Fruit fly (Drosophila melanogaster): Measurements from ENCODE around the gene CG5281.

Gene CG5281

dm6 chr3R:11458022-11458850, 22.6 kb downstream of the CG5281 start (continued):
- TF ChIP-seq lbe (GFP tag; optimal IDR thresholded peaks at IDR 0.05), result no peak
- peak; percentile 41; the same call in 1 of the 2 replicates for TF ChIP-seq ap (GFP tag; IDR thresholded peaks at IDR 0.05)
- peak; percentile 86 for TF ChIP-seq Ptx1 (GFP tag; IDR thresholded peaks at IDR 0.05)
- no peak for TF ChIP-seq sc (optimal IDR thresholded peaks at IDR 0.05)
- TF ChIP-seq sc (GFP tag; optimal IDR thresholded peaks at IDR 0.05), result no peak
- TF ChIP-seq CG5245 (GFP tag; optimal IDR thresholded peaks at IDR 0.05), result peak; percentile 56
- TF ChIP-seq CG11504 (tag; optimal IDR thresholded peaks at IDR 0.05), result peak; percentile 73
- TF ChIP-seq Awh (GFP tag; IDR thresholded peaks at IDR 0.05), result peak; percentile 73; the same call in 1 of the 2 replicates
- TF ChIP-seq Sry-δ (GFP tag; optimal IDR thresholded peaks at IDR 0.05), result peak; percentile 25
- TF ChIP-seq Ets65A (GFP tag), result peak; percentile 88
- peak; percentile 44 for TF ChIP-seq pb (GFP tag; optimal IDR thresholded peaks at IDR 0.05)
- peak; percentile 45 for TF ChIP-seq luna (GFP tag; optimal IDR thresholded peaks at IDR 0.05)
- peak; percentile 75 for TF ChIP-seq CG9932 (GFP tag; IDR thresholded peaks at IDR 0.05)
- TF ChIP-seq sug (tag; optimal IDR thresholded peaks at IDR 0.05), result peak; percentile 50
- peak; percentile 77; the same call in 2 of the 3 replicates for TF ChIP-seq so (GFP tag; IDR thresholded peaks at IDR 0.05)
- peak; percentile 47 for TF ChIP-seq bab2 (GFP tag; optimal IDR thresholded peaks at IDR 0.05)
- TF ChIP-seq Oaz (GFP tag; IDR thresholded peaks at IDR 0.05), result peak; percentile 47; the same call in 1 of the 2 replicates
- no peak for TF ChIP-seq psq (GFP tag; optimal IDR thresholded peaks at IDR 0.05)
- TF ChIP-seq CG10147 (GFP tag; optimal IDR thresholded peaks at IDR 0.05), result peak; percentile 8
- peak; percentile 79 for TF ChIP-seq CG2678 (tag; optimal IDR thresholded peaks at IDR 0.05)
- TF ChIP-seq Oli (tag; optimal IDR thresholded peaks at IDR 0.05), result peak; percentile 60
- TF ChIP-seq CG6175 (GFP tag; IDR thresholded peaks at IDR 0.05), result peak; percentile 62; the same call in 2 of the 3 replicates
- no peak for TF ChIP-seq Tbp (GFP tag; optimal IDR thresholded peaks at IDR 0.05)
- peak; percentile 55 for TF ChIP-seq CG30431 (GFP tag; optimal IDR thresholded peaks at IDR 0.05)
- peak; percentile 14 for TF ChIP-seq CG13624 (GFP tag; optimal IDR thresholded peaks at IDR 0.05)
- TF ChIP-seq org-1 (GFP tag; optimal IDR thresholded peaks at IDR 0.05), result peak; percentile 29
- TF ChIP-seq CG14441 (GFP tag; IDR thresholded peaks at IDR 0.05), result peak; percentile 90
- no peak for TF ChIP-seq CG2129 (GFP tag; IDR thresholded peaks at IDR 0.05; ENCODE audit: partially characterized antibody)
- no peak for TF ChIP-seq CG8478 (optimal IDR thresholded peaks at IDR 0.05)
- TF ChIP-seq pnt (GFP tag; optimal IDR thresholded peaks at IDR 0.05), result peak; percentile 58
- peak; percentile 75 for TF ChIP-seq NfI (GFP tag; optimal IDR thresholded peaks at IDR 0.05)
- TF ChIP-seq CG9609 (GFP tag; optimal IDR thresholded peaks at IDR 0.05), result peak; percentile 64
- peak; percentile 86 for TF ChIP-seq CG2120 (GFP tag; optimal IDR thresholded peaks at IDR 0.05)
- peak; percentile 81 for TF ChIP-seq CG3847 (GFP tag; IDR thresholded peaks at IDR 0.05)
- peak; percentile 61 for TF ChIP-seq zfh2 (GFP tag; optimal IDR thresholded peaks at IDR 0.05)
- TF ChIP-seq rib (GFP tag; IDR thresholded peaks at IDR 0.05), result peak; percentile 63; the same call in 1 of the 2 replicates
- TF ChIP-seq CG10267 (tag; optimal IDR thresholded peaks at IDR 0.05), result peak; percentile 3
- peak; percentile 59; the same call in 1 of the 3 replicates for TF ChIP-seq CG17361 (GFP tag; IDR thresholded peaks at IDR 0.05)
- no peak for TF ChIP-seq Hmx (GFP tag; optimal IDR thresholded peaks at IDR 0.05)
- no peak for TF ChIP-seq CG2202 (tag; optimal IDR thresholded peaks at IDR 0.05)
- TF ChIP-seq odd (GFP tag; optimal IDR thresholded peaks at IDR 0.05), result no peak
- TF ChIP-seq PHDP (tag; optimal IDR thresholded peaks at IDR 0.05), result peak; percentile 67
- TF ChIP-seq E2f2 (GFP tag; IDR thresholded peaks at IDR 0.05), result peak; percentile 48; the same call in 1 of the 2 replicates
- TF ChIP-seq knrl (GFP tag; IDR thresholded peaks at IDR 0.05; ENCODE audit: partially characterized antibody), result no peak
- TF ChIP-seq twi (tag; optimal IDR thresholded peaks at IDR 0.05), result no peak
- peak; percentile 62 for TF ChIP-seq lilli (GFP tag; optimal IDR thresholded peaks at IDR 0.05)
- no peak for TF ChIP-seq CG4707 (GFP tag; optimal IDR thresholded peaks at IDR 0.05)
- no peak for TF ChIP-seq Scr (GFP tag; IDR thresholded peaks at IDR 0.05; ENCODE audit: partially characterized antibody)
- TF ChIP-seq MESR4 (GFP tag; optimal IDR thresholded peaks at IDR 0.05), result no peak
- TF ChIP-seq Rfx (GFP tag; IDR thresholded peaks at IDR 0.05), result peak; percentile 91
- TF ChIP-seq yki (optimal IDR thresholded peaks at IDR 0.05), result no peak

Data from whole organism, embryonic.